Fruit fly (Drosophila melanogaster) whole organism: ENCODE measurements around the gene CG14367.

Source experiments
- CG8478 ChIP-seq: fragments of >200 bp; optimal IDR thresholded peaks from 2 replicates; lab custom pipeline; 2018; ENCODE audit warnings: inconsistent platforms
- Dll ChIP-seq: fragments of >200 bp; optimal IDR thresholded peaks from 2 replicates; lab custom pipeline; 2017
- pan ChIP-seq: fragments of >200 bp; optimal IDR thresholded peaks from 2 replicates; lab custom pipeline; 2017
- psq ChIP-seq: fragments of >200 bp; optimal IDR thresholded peaks from 2 replicates; lab custom pipeline; 2017

dm6 chr3R:13728897-13729296 lies 35.0 kb downstream of the CG14367 start:
- no peak for TF ChIP-seq Dll
- TF ChIP-seq CG8478 = no peak
- no peak for TF ChIP-seq psq (lab: Kevin White, UChicago)
- TF ChIP-seq pan (lab: Kevin White, UChicago) = no peak
